Fruit fly (Drosophila melanogaster) whole organism, pupa: ENCODE data around the gene CG17440.

Experiments
- CG10348 ChIP-seq: fragments of 200-800 bp; sonication (Bioruptor generic); IDR thresholded peaks from 2 replicates; pipeline ENCODE4 v1.3.6; 2022; ENCODE audit warnings: missing biosample characterization, missing genetic modification characterization
- CG12605 ChIP-seq: fragments of 200-800 bp; sonication (Bioruptor generic); IDR thresholded peaks from 2 replicates; pipeline ENCODE4 v1.3.6; 2022; ENCODE audit warnings: missing biosample characterization, missing genetic modification characterization
- CG13204 ChIP-seq: fragments of 200-800 bp; sonication (Bioruptor generic); optimal IDR thresholded peaks from 2 replicates; lab custom pipeline; 2018; ENCODE audit warnings: missing biosample characterization, mild to moderate bottlenecking, missing genetic modification characterization, moderate library complexity
- CG14655 ChIP-seq: fragments of 200-800 bp; sonication (Bioruptor generic); optimal IDR thresholded peaks from 3 replicates; lab custom pipeline; 2017; ENCODE audit warnings: mild to moderate bottlenecking, missing biosample characterization, missing genetic modification reagents, missing genetic modification characterization
- CG15710 ChIP-seq: fragments of 200-800 bp; sonication (Bioruptor generic); optimal IDR thresholded peaks from 2 replicates; lab custom pipeline; 2018; ENCODE audit warnings: missing biosample characterization, mild to moderate bottlenecking, missing genetic modification characterization, moderate library complexity
- CG17806 ChIP-seq: fragments of 200-800 bp; sonication (Bioruptor generic); optimal IDR thresholded peaks from 2 replicates; lab custom pipeline; 2018; ENCODE audit warnings: missing biosample characterization, mild to moderate bottlenecking, missing genetic modification characterization, moderate library complexity
- CG32121 ChIP-seq: fragments of 200-800 bp; sonication (Bioruptor generic); IDR thresholded peaks from 2 replicates; pipeline ENCODE4 v1.3.6; 2022; ENCODE audit warnings: missing biosample characterization, missing genetic modification characterization
- CG34367 ChIP-seq: fragments of 200-800 bp; sonication (Bioruptor generic); optimal IDR thresholded peaks from 2 replicates; lab custom pipeline; 2018; ENCODE audit warnings: missing biosample characterization, mild to moderate bottlenecking, missing genetic modification characterization
- CG4496 ChIP-seq: fragments of 200-800 bp; sonication (Bioruptor generic); IDR thresholded peaks from 3 replicates; pipeline ENCODE4 v1.3.6; 2022; ENCODE audit warnings: missing biosample characterization, missing genetic modification characterization
- CG8159 ChIP-seq: fragments of 200-800 bp; sonication (Bioruptor generic); optimal IDR thresholded peaks from 3 replicates; lab custom pipeline; 2018; ENCODE audit warnings: missing biosample characterization, mild to moderate bottlenecking, missing genetic modification characterization, moderate library complexity
- CG8301 ChIP-seq: fragments of 200-800 bp; sonication (Bioruptor generic); optimal IDR thresholded peaks from 2 replicates; lab custom pipeline; 2018; ENCODE audit warnings: missing biosample characterization, mild to moderate bottlenecking, missing genetic modification characterization
- CG9948 ChIP-seq: fragments of 200-800 bp; sonication (Bioruptor generic); optimal IDR thresholded peaks from 2 replicates; lab custom pipeline; 2018; ENCODE audit warnings: missing biosample characterization, mild to moderate bottlenecking, missing genetic modification characterization, moderate library complexity
- D1 ChIP-seq: fragments of 200-800 bp; sonication (Bioruptor generic); optimal IDR thresholded peaks from 2 replicates; lab custom pipeline; 2018; ENCODE audit warnings: missing biosample characterization, mild to moderate bottlenecking, missing genetic modification characterization, moderate library complexity
- EcR ChIP-seq: fragments of 200-800 bp; sonication (Bioruptor generic); optimal IDR thresholded peaks from 3 replicates; lab custom pipeline; 2019; ENCODE audit warnings: missing biosample characterization, missing genetic modification characterization, mild to moderate bottlenecking, moderate library complexity, missing genetic modification reagents
- Ets98B ChIP-seq: fragments of 200-800 bp; sonication (Bioruptor generic); IDR thresholded peaks from 2 replicates; pipeline ENCODE4 v1.3.6; 2022; ENCODE audit warnings: missing biosample characterization, missing genetic modification characterization
- Pif1A ChIP-seq: fragments of 200-800 bp; sonication (Bioruptor generic); optimal IDR thresholded peaks from 3 replicates; lab custom pipeline; 2016; ENCODE audit warnings: missing biosample characterization, missing genetic modification characterization
- Pif1B ChIP-seq: fragments of 200-800 bp; sonication (Bioruptor generic); optimal IDR thresholded peaks from 3 replicates; lab custom pipeline; 2016; ENCODE audit warnings: missing biosample characterization, missing genetic modification characterization
- Snoo ChIP-seq: fragments of 200-800 bp; sonication (Bioruptor generic); optimal IDR thresholded peaks from 3 replicates; lab custom pipeline; 2017; ENCODE audit warnings: missing biosample characterization, mild to moderate bottlenecking, missing genetic modification characterization, inconsistent platforms
- fd96Ca ChIP-seq: fragments of 200-800 bp; sonication (Bioruptor generic); IDR thresholded peaks from 3 replicates; pipeline ENCODE4 v1.3.6; 2022; ENCODE audit warnings: missing biosample characterization, missing genetic modification characterization
- gl ChIP-seq: fragments of 200-800 bp; sonication (Bioruptor generic); optimal IDR thresholded peaks from 2 replicates; lab custom pipeline; 2018; ENCODE audit warnings: missing biosample characterization, mild to moderate bottlenecking, missing genetic modification characterization
- rn ChIP-seq: fragments of 200-800 bp; sonication (Bioruptor generic); IDR thresholded peaks from 2 replicates; pipeline ENCODE4 v1.3.6; 2022; ENCODE audit warnings: missing biosample characterization, missing genetic modification characterization

The CG17440 gene

dm6 chrX:9251212-9251877, 18.4 kb downstream of the CG17440 start:
- TF ChIP-seq CG10348, result no peak
- no peak for TF ChIP-seq Pif1B (GFP tag; lab: Kevin White, UChicago)
- peak; percentile 77 for TF ChIP-seq CG32121
- TF ChIP-seq CG15710, result peak; percentile 43
- TF ChIP-seq fd96Ca (GFP tag; lab: Robert Waterston, UW), result peak; percentile 76
- TF ChIP-seq Ets98B, result peak; percentile 63
- peak; percentile 51 for TF ChIP-seq CG8301 (tag; lab: Kevin White, UChicago)
- no peak for TF ChIP-seq D1 (tag; lab: Kevin White, UChicago)
- TF ChIP-seq CG4496 (GFP tag; lab: Robert Waterston, UW), result peak; percentile 72
- peak; percentile 56; the same call in 1 of the 2 replicates for TF ChIP-seq CG12605
- TF ChIP-seq CG17806 (tag; lab: Kevin White, UChicago), result peak; percentile 48
- TF ChIP-seq CG8159, result peak; percentile 63
- TF ChIP-seq CG34367 (tag; lab: Kevin White, UChicago), result peak; percentile 55
- no peak for TF ChIP-seq Snoo (tag; lab: Kevin White, UChicago)
- 0 out of 2 replicates have a peak, but pooled peaks have one; percentile 21 for TF ChIP-seq rn (GFP tag; lab: Robert Waterston, UW)
- TF ChIP-seq Pif1A (GFP tag; lab: Kevin White, UChicago), result peak; percentile 60
- TF ChIP-seq CG9948 (tag; lab: Kevin White, UChicago), result peak; percentile 13
- peak; percentile 64 for TF ChIP-seq CG14655 (GFP tag; lab: Kevin White, UChicago)
- no peak for TF ChIP-seq CG13204 (GFP tag; lab: Kevin White, UChicago)
- peak; percentile 6 for TF ChIP-seq gl (tag; lab: Kevin White, UChicago)
- peak; percentile 79 for TF ChIP-seq EcR

dm6 chrX:9250161-9250831, 19.4 kb downstream of the CG17440 start, which contains the start of gene CG17754:
Gene CG17754, plus strand, starts transcription at chrX:9250420.
- no peak for TF ChIP-seq CG14655 (GFP tag; lab: Kevin White, UChicago)
- no peak for TF ChIP-seq CG12605
- peak; percentile 61 for TF ChIP-seq CG4496 (GFP tag; lab: Robert Waterston, UW)
- no peak for TF ChIP-seq CG8159
- TF ChIP-seq EcR, result no peak
- no peak for TF ChIP-seq CG13204 (GFP tag; lab: Kevin White, UChicago)
- no peak for TF ChIP-seq CG34367 (tag; lab: Kevin White, UChicago)
- TF ChIP-seq fd96Ca (GFP tag; lab: Robert Waterston, UW), result 0 out of 3 replicates have a peak, but pooled peaks have one; percentile 41

- TF ChIP-seq EcR (no peak), CG34367 (tag; lab: Kevin White, UChicago) (peak; percentile 36), Ets98B (peak; percentile 33; the same call in 1 of the 2 replicates), Snoo (tag; lab: Kevin White, UChicago) (no peak), CG13204 (GFP tag; lab: Kevin White, UChicago) (no peak), CG17806 (tag; lab: Kevin White, UChicago) (peak; percentile 53), CG10348 (no peak), Pif1A (GFP tag; lab: Kevin White, UChicago) (no peak), CG12605 (peak; percentile 64), gl (tag; lab: Kevin White, UChicago) (no peak), CG14655 (GFP tag; lab: Kevin White, UChicago) (no peak), CG4496 (GFP tag; lab: Robert Waterston, UW) (peak; percentile 65; the same call in 2 of the 3 replicates), fd96Ca (GFP tag; lab: Robert Waterston, UW) (no peak), rn (GFP tag; lab: Robert Waterston, UW) (no peak), Pif1B (GFP tag; lab: Kevin White, UChicago) (peak; percentile 29), CG32121 (no peak), CG15710 (peak; percentile 52), CG8301 (tag; lab: Kevin White, UChicago) (peak; percentile 58), CG9948 (tag; lab: Kevin White, UChicago) (peak; percentile 31), CG8159 (peak; percentile 58), D1 (tag; lab: Kevin White, UChicago) (no peak)
- TF ChIP-seq, all 21 proteins: peak for 10
Measured at dm6 chrX:9248040-9248439, 21.7 kb downstream of the CG17440 start.

dm6 chrX:9247171-9247783, 22.4 kb downstream of the CG17440 start, which contains the start of the genes amx and Dsor1:
Gene amx, minus strand, starts transcription at chrX:9247336.
Gene Dsor1, plus strand, starts transcription at chrX:9247342.
- TF ChIP-seq Pif1A (GFP tag; lab: Kevin White, UChicago) (no peak), CG13204 (GFP tag; lab: Kevin White, UChicago) (no peak), CG9948 (tag; lab: Kevin White, UChicago) (no peak), CG4496 (GFP tag; lab: Robert Waterston, UW) (no peak), Ets98B (no peak), CG8159 (no peak), D1 (tag; lab: Kevin White, UChicago) (no peak), CG12605 (no peak), CG14655 (GFP tag; lab: Kevin White, UChicago) (no peak), CG34367 (tag; lab: Kevin White, UChicago) (no peak), CG17806 (tag; lab: Kevin White, UChicago) (no peak), fd96Ca (GFP tag; lab: Robert Waterston, UW) (no peak), Pif1B (GFP tag; lab: Kevin White, UChicago) (no peak), rn (GFP tag; lab: Robert Waterston, UW) (no peak)
